Fruit fly (Drosophila melanogaster): ENCODE data around the gene eIF4E5.

Gene eIF4E5

dm6 chr3L:7875606-7876366 is 18.9 kb upstream of the eIF4E5 start:
- TF ChIP-seq CG6276 (GFP tag; optimal IDR thresholded peaks at IDR 0.05), result peak; percentile 23
- peak; percentile 56 for TF ChIP-seq CG6854 (GFP tag; optimal IDR thresholded peaks at IDR 0.05)
- TF ChIP-seq CG16779 (tag; optimal IDR thresholded peaks at IDR 0.05), result peak; percentile 36
- no peak; the same call in 2 of the 3 replicates for TF ChIP-seq eg (GFP tag; IDR thresholded peaks at IDR 0.05)
- peak; percentile 64 for TF ChIP-seq CG10631 (GFP tag; optimal IDR thresholded peaks at IDR 0.05)
- TF ChIP-seq CG11294 (GFP tag; IDR thresholded peaks at IDR 0.05), result no peak
- TF ChIP-seq CG8119 (GFP tag; IDR thresholded peaks at IDR 0.05), result peak; percentile 59; the same call in 2 of the 3 replicates
- peak; percentile 63 for TF ChIP-seq topi (GFP tag; optimal IDR thresholded peaks at IDR 0.05)
- TF ChIP-seq Ets21C (GFP tag; optimal IDR thresholded peaks at IDR 0.05), result peak; percentile 41
- peak; percentile 59 for TF ChIP-seq Sox102F (GFP tag; optimal IDR thresholded peaks at IDR 0.05)
- TF ChIP-seq Hr38 (GFP tag; optimal IDR thresholded peaks at IDR 0.05), result no peak
- peak; percentile 62 for TF ChIP-seq Hr4 (GFP tag; optimal IDR thresholded peaks at IDR 0.05)
- peak; percentile 52 for TF ChIP-seq CG15336 (GFP tag; IDR thresholded peaks at IDR 0.05)
- no peak for TF ChIP-seq dac (GFP tag; optimal IDR thresholded peaks at IDR 0.05)
- TF ChIP-seq CG1621 (tag; optimal IDR thresholded peaks at IDR 0.05), result no peak
- TF ChIP-seq ss (GFP tag; optimal IDR thresholded peaks at IDR 0.05), result peak; percentile 39 to 75
- TF ChIP-seq CG6792 (GFP tag; optimal IDR thresholded peaks at IDR 0.05), result peak; percentile 67
- TF ChIP-seq acj6 (GFP tag; optimal IDR thresholded peaks at IDR 0.05), result peak; percentile 63
- peak; percentile 49 for TF ChIP-seq Sox14 (GFP tag; optimal IDR thresholded peaks at IDR 0.05)
- peak; percentile 72 for TF ChIP-seq CG32006 (GFP tag; optimal IDR thresholded peaks at IDR 0.05)
- TF ChIP-seq Sox15 (GFP tag; optimal IDR thresholded peaks at IDR 0.05), result peak; percentile 60
- TF ChIP-seq CG8632 (GFP tag; optimal IDR thresholded peaks at IDR 0.05), result peak; percentile 69
- peak; percentile 77 for TF ChIP-seq Smox (GFP tag; optimal IDR thresholded peaks at IDR 0.05)
- peak; percentile 76 for TF ChIP-seq CG3919 (GFP tag; optimal IDR thresholded peaks at IDR 0.05)
- TF ChIP-seq vri (GFP tag; optimal IDR thresholded peaks at IDR 0.05), result peak; percentile 27
- no peak; the same call in 2 of the 3 replicates for TF ChIP-seq CG6163 (GFP tag; IDR thresholded peaks at IDR 0.05)
- peak; percentile 6 for TF ChIP-seq fd85E (GFP tag; optimal IDR thresholded peaks at IDR 0.05)
- peak; percentile 59 for TF ChIP-seq Hr39 (GFP tag; optimal IDR thresholded peaks at IDR 0.05)
- peak; percentile 62 for TF ChIP-seq net (GFP tag; optimal IDR thresholded peaks at IDR 0.05)
- no peak for TF ChIP-seq CG7368 (GFP tag; optimal IDR thresholded peaks at IDR 0.05)
- TF ChIP-seq CG11762 (GFP tag; optimal IDR thresholded peaks at IDR 0.05; ENCODE audit: insufficient read depth), result peak; percentile 50
- peak; percentile 82 for TF ChIP-seq Met (GFP tag; optimal IDR thresholded peaks at IDR 0.05)
- TF ChIP-seq CG11902 (GFP tag; optimal IDR thresholded peaks at IDR 0.05), result peak; percentile 62
- TF ChIP-seq CG10669 (GFP tag; optimal IDR thresholded peaks at IDR 0.05), result peak; percentile 40
- TF ChIP-seq spab (GFP tag; optimal IDR thresholded peaks at IDR 0.05), result peak; percentile 59
- TF ChIP-seq CG8319 (GFP tag; optimal IDR thresholded peaks at IDR 0.05), result peak; percentile 35
- no peak for TF ChIP-seq Gug (GFP tag; IDR thresholded peaks at IDR 0.05)
- TF ChIP-seq lz (GFP tag; optimal IDR thresholded peaks at IDR 0.05), result peak; percentile 57
- peak; percentile 46 for TF ChIP-seq Ets96B (tag; optimal IDR thresholded peaks at IDR 0.05)
- TF ChIP-seq CG34406 (GFP tag; optimal IDR thresholded peaks at IDR 0.05), result peak; percentile 68
- TF ChIP-seq CG31627 (GFP tag; optimal IDR thresholded peaks at IDR 0.05), result peak; percentile 65
- TF ChIP-seq dsx (GFP tag; optimal IDR thresholded peaks at IDR 0.05; ENCODE audit: poor library complexity, severe bottlenecking), result peak; percentile 48
- TF ChIP-seq Eip93F (GFP tag; optimal IDR thresholded peaks at IDR 0.05), result no peak
- peak; percentile 55 for TF ChIP-seq CG3032 (tag; optimal IDR thresholded peaks at IDR 0.05)
- peak; percentile 75 for TF ChIP-seq pdm3 (GFP tag; optimal IDR thresholded peaks at IDR 0.05)
- peak; percentile 84 for TF ChIP-seq svp (GFP tag)
- peak; percentile 87 for TF ChIP-seq Eip78C (GFP tag)
- peak; percentile 24 for TF ChIP-seq CG4318 (GFP tag; optimal IDR thresholded peaks at IDR 0.05)
- TF ChIP-seq Lpt (GFP tag; optimal IDR thresholded peaks at IDR 0.05), result peak; percentile 52
- peak; percentile 71 for TF ChIP-seq achi (GFP tag; optimal IDR thresholded peaks at IDR 0.05)
- TF ChIP-seq cyc (GFP tag; optimal IDR thresholded peaks at IDR 0.05), result peak; percentile 60

All from whole organism, prepupa.